Fruit fly (Drosophila melanogaster) whole organism, prepupa: Measurements from ENCODE around the gene CG17107.

Source experiments
- Blimp-1 ChIP-seq: fragments of 200-800 bp; sonication (Bioruptor generic); optimal IDR thresholded peaks from 3 replicates; lab custom pipeline; 2017; ENCODE audit warnings: missing biosample characterization, missing genetic modification characterization, mild to moderate bottlenecking, moderate library complexity, missing genetic modification reagents
- CG10631 ChIP-seq: fragments of 200-800 bp; sonication (Bioruptor generic); optimal IDR thresholded peaks from 2 replicates; lab custom pipeline; 2016; ENCODE audit warnings: missing biosample characterization, missing genetic modification characterization
- CG11294 ChIP-seq: fragments of 200-800 bp; sonication (Bioruptor generic); IDR thresholded peaks from 2 replicates; pipeline ENCODE4 v1.3.6; 2022; ENCODE audit warnings: missing biosample characterization, missing genetic modification characterization
- CG11762 ChIP-seq: fragments of 200-800 bp; sonication (Bioruptor generic); optimal IDR thresholded peaks from 3 replicates; lab custom pipeline; 2016; ENCODE audit warnings: missing biosample characterization, missing genetic modification characterization; ENCODE audit not compliant: insufficient read depth
- CG11902 ChIP-seq: fragments of 200-800 bp; sonication (Bioruptor generic); optimal IDR thresholded peaks from 3 replicates; lab custom pipeline; 2016; ENCODE audit warnings: missing biosample characterization, missing genetic modification characterization
- CG15336 ChIP-seq: fragments of 200-800 bp; sonication (Bioruptor generic); IDR thresholded peaks from 2 replicates; pipeline ENCODE4 v1.3.6; 2022; ENCODE audit warnings: missing biosample characterization, missing genetic modification characterization
- CG1621 ChIP-seq: fragments of 200-800 bp; sonication (Bioruptor generic); optimal IDR thresholded peaks from 3 replicates; lab custom pipeline; 2018; ENCODE audit warnings: missing biosample characterization, mild to moderate bottlenecking, missing genetic modification characterization
- CG16779 ChIP-seq: fragments of 200-800 bp; sonication (Bioruptor generic); optimal IDR thresholded peaks from 3 replicates; lab custom pipeline; 2017; ENCODE audit warnings: missing biosample characterization, mild to moderate bottlenecking, missing genetic modification characterization
- CG3032 ChIP-seq: fragments of 200-800 bp; optimal IDR thresholded peaks from 2 replicates; lab custom pipeline; 2019; ENCODE audit warnings: missing biosample characterization, mild to moderate bottlenecking, missing genetic modification characterization, moderate library complexity
- CG31627 ChIP-seq: fragments of 200-800 bp; sonication (Bioruptor generic); optimal IDR thresholded peaks from 3 replicates; lab custom pipeline; 2016; ENCODE audit warnings: missing biosample characterization, missing genetic modification characterization
- CG32006 ChIP-seq: fragments of 200-800 bp; sonication (Bioruptor generic); optimal IDR thresholded peaks from 3 replicates; lab custom pipeline; 2017; ENCODE audit warnings: missing biosample characterization, mild to moderate bottlenecking, missing genetic modification characterization
- CG34406 ChIP-seq: fragments of 200-800 bp; sonication (Bioruptor generic); optimal IDR thresholded peaks from 3 replicates; lab custom pipeline; 2016; ENCODE audit warnings: missing biosample characterization, missing genetic modification characterization
- CG3919 ChIP-seq: fragments of 200-800 bp; sonication (Bioruptor generic); optimal IDR thresholded peaks from 3 replicates; lab custom pipeline; 2016; ENCODE audit warnings: missing biosample characterization, missing genetic modification characterization
- CG4318 ChIP-seq: fragments of 200-800 bp; sonication (Bioruptor generic); optimal IDR thresholded peaks from 3 replicates; lab custom pipeline; 2017; ENCODE audit warnings: missing biosample characterization, mild to moderate bottlenecking, missing genetic modification characterization
- CG6163 ChIP-seq: fragments of 200-800 bp; sonication (Bioruptor generic); IDR thresholded peaks from 3 replicates; pipeline ENCODE4 v1.3.6; 2022; ENCODE audit warnings: missing biosample characterization, missing genetic modification characterization
- CG6276 ChIP-seq: fragments of 200-800 bp; sonication (Bioruptor generic); optimal IDR thresholded peaks from 2 replicates; lab custom pipeline; 2017; ENCODE audit warnings: missing biosample characterization, mild to moderate bottlenecking, missing genetic modification characterization
- CG6792 ChIP-seq: fragments of 200-800 bp; sonication (Bioruptor generic); optimal IDR thresholded peaks from 3 replicates; lab custom pipeline; 2016; ENCODE audit warnings: missing biosample characterization, missing genetic modification characterization
- CG6808 ChIP-seq: fragments of 200-800 bp; sonication (Bioruptor generic); optimal IDR thresholded peaks from 3 replicates; lab custom pipeline; 2017; ENCODE audit warnings: missing biosample characterization, missing genetic modification characterization, mild to moderate bottlenecking, moderate library complexity, missing genetic modification reagents
- CG6854 ChIP-seq: fragments of 200-800 bp; sonication (Bioruptor generic); optimal IDR thresholded peaks from 2 replicates; lab custom pipeline; 2017; ENCODE audit warnings: missing biosample characterization, mild to moderate bottlenecking, missing genetic modification characterization
- CG7368 ChIP-seq: fragments of 200-800 bp; sonication (Bioruptor generic); optimal IDR thresholded peaks from 3 replicates; lab custom pipeline; 2016; ENCODE audit warnings: missing biosample characterization, missing genetic modification characterization
- CG8632 ChIP-seq: fragments of 200-800 bp; sonication (Bioruptor generic); optimal IDR thresholded peaks from 3 replicates; lab custom pipeline; 2016; ENCODE audit warnings: missing biosample characterization, missing genetic modification characterization
- CG9139 ChIP-seq: fragments of 200-800 bp; sonication (Bioruptor generic); optimal IDR thresholded peaks from 3 replicates; lab custom pipeline; 2017; ENCODE audit warnings: missing biosample characterization, mild to moderate bottlenecking, missing genetic modification characterization
- Eip75B ChIP-seq: fragments of 200-800 bp; sonication (Bioruptor generic); optimal IDR thresholded peaks from 3 replicates; lab custom pipeline; 2016; ENCODE audit warnings: missing biosample characterization, missing genetic modification characterization
- Eip78C ChIP-seq: fragments of 200-800 bp; sonication (Bioruptor generic); peaks from one replicate; lab custom pipeline; 2016; ENCODE audit warnings: missing biosample characterization, missing genetic modification characterization
- Eip93F ChIP-seq: fragments of 200-800 bp; sonication (Bioruptor generic); optimal IDR thresholded peaks from 2 replicates; lab custom pipeline; 2016; ENCODE audit warnings: missing biosample characterization, mild to moderate bottlenecking, missing genetic modification characterization
- Ets96B ChIP-seq: fragments of 200-800 bp; optimal IDR thresholded peaks from 2 replicates; lab custom pipeline; 2019; ENCODE audit warnings: missing biosample characterization, mild to moderate bottlenecking, missing genetic modification characterization, moderate library complexity
- Gug ChIP-seq: fragments of 200-800 bp; sonication (Bioruptor generic); IDR thresholded peaks from 2 replicates; pipeline ENCODE4 v1.3.6; 2022; ENCODE audit warnings: missing biosample characterization, missing genetic modification characterization
- Hr39 ChIP-seq: fragments of 200-800 bp; sonication (Bioruptor generic); optimal IDR thresholded peaks from 2 replicates; lab custom pipeline; 2016; ENCODE audit warnings: missing biosample characterization, missing genetic modification characterization
- Hr4 ChIP-seq: fragments of 200-800 bp; sonication (Bioruptor generic); optimal IDR thresholded peaks from 3 replicates; lab custom pipeline; 2016; ENCODE audit warnings: missing biosample characterization, missing genetic modification characterization
- Lpt ChIP-seq: fragments of 200-800 bp; sonication (Bioruptor generic); optimal IDR thresholded peaks from 3 replicates; lab custom pipeline; 2016; ENCODE audit warnings: missing biosample characterization, missing genetic modification characterization
- Met ChIP-seq: fragments of 200-800 bp; sonication (Bioruptor generic); optimal IDR thresholded peaks from 3 replicates; lab custom pipeline; 2016; ENCODE audit warnings: missing biosample characterization, missing genetic modification characterization
- OdsH ChIP-seq: fragments of 200-800 bp; sonication (Bioruptor generic); optimal IDR thresholded peaks from 3 replicates; lab custom pipeline; 2016; ENCODE audit warnings: missing biosample characterization, missing genetic modification characterization
- Smox ChIP-seq: fragments of 200-800 bp; sonication (Bioruptor generic); optimal IDR thresholded peaks from 3 replicates; lab custom pipeline; 2016; ENCODE audit warnings: missing biosample characterization, missing genetic modification characterization
- Sox102F ChIP-seq: fragments of 200-800 bp; sonication (Bioruptor generic); optimal IDR thresholded peaks from 2 replicates; lab custom pipeline; 2016; ENCODE audit warnings: missing biosample characterization, mild to moderate bottlenecking, missing genetic modification characterization
- Sox14 ChIP-seq: fragments of 200-800 bp; sonication (Bioruptor generic); optimal IDR thresholded peaks from 3 replicates; lab custom pipeline; 2016; ENCODE audit warnings: missing biosample characterization, missing genetic modification characterization
- Sox15 ChIP-seq: fragments of 200-800 bp; sonication (Bioruptor generic); optimal IDR thresholded peaks from 3 replicates; lab custom pipeline; 2016; ENCODE audit warnings: missing biosample characterization, missing genetic modification characterization
- achi ChIP-seq: fragments of 200-800 bp; sonication (Bioruptor generic); optimal IDR thresholded peaks from 3 replicates; lab custom pipeline; 2016; ENCODE audit warnings: missing biosample characterization, missing genetic modification characterization
- acj6 ChIP-seq: fragments of 200-800 bp; sonication (Bioruptor generic); optimal IDR thresholded peaks from 3 replicates; lab custom pipeline; 2016; ENCODE audit warnings: missing biosample characterization, missing genetic modification characterization
- cyc ChIP-seq: fragments of 200-800 bp; sonication (Bioruptor generic); optimal IDR thresholded peaks from 3 replicates; lab custom pipeline; 2016; ENCODE audit warnings: missing biosample characterization, missing genetic modification characterization
- dsx ChIP-seq: fragments of 200-800 bp; optimal IDR thresholded peaks from 3 replicates; lab custom pipeline; 2019; ENCODE audit warnings: missing biosample characterization, mild to moderate bottlenecking, missing genetic modification characterization, moderate library complexity; ENCODE audit not compliant: poor library complexity, severe bottlenecking
- eg ChIP-seq: fragments of 200-800 bp; sonication (Bioruptor generic); IDR thresholded peaks from 3 replicates; pipeline ENCODE4 v1.3.6; 2022; ENCODE audit warnings: missing biosample characterization, missing genetic modification characterization
- esn ChIP-seq: fragments of 200-800 bp; sonication (Bioruptor generic); optimal IDR thresholded peaks from 2 replicates; lab custom pipeline; 2016; ENCODE audit warnings: missing biosample characterization, mild to moderate bottlenecking, missing genetic modification characterization, moderate library complexity
- fd59A ChIP-seq: fragments of 200-800 bp; sonication (Bioruptor generic); optimal IDR thresholded peaks from 2 replicates; lab custom pipeline; 2017; ENCODE audit warnings: missing biosample characterization, mild to moderate bottlenecking, missing genetic modification characterization, missing genetic modification reagents
- fd85E ChIP-seq: fragments of 200-800 bp; sonication (Bioruptor generic); optimal IDR thresholded peaks from 3 replicates; lab custom pipeline; 2016; ENCODE audit warnings: missing biosample characterization, missing genetic modification characterization
- fkh ChIP-seq: fragments of 200-800 bp; sonication (Bioruptor generic); optimal IDR thresholded peaks from 3 replicates; lab custom pipeline; 2017; ENCODE audit warnings: missing biosample characterization, mild to moderate bottlenecking, missing genetic modification characterization, moderate library complexity
- lz ChIP-seq: fragments of 200-800 bp; sonication (Bioruptor generic); optimal IDR thresholded peaks from 3 replicates; lab custom pipeline; 2016; ENCODE audit warnings: missing biosample characterization, missing genetic modification characterization
- net ChIP-seq: fragments of 200-800 bp; sonication (Bioruptor generic); optimal IDR thresholded peaks from 3 replicates; lab custom pipeline; 2016; ENCODE audit warnings: missing biosample characterization, missing genetic modification characterization
- salr ChIP-seq, 2 experiments: fragments of 200-800 bp; sonication (Bioruptor generic); optimal IDR thresholded peaks; 3 replicates each; lab custom pipeline; 2016 to 2018; ENCODE audit warnings: missing biosample characterization in 2 of 2, missing genetic modification characterization in 2 of 2, mild to moderate bottlenecking in 1 of 2
- ss ChIP-seq, 2 experiments: fragments of 200-800 bp; sonication (Bioruptor generic); optimal IDR thresholded peaks; 2 replicates in 1 of 2; 3 replicates in 1 of 2; lab custom pipeline; 2017 to 2018; ENCODE audit warnings: mild to moderate bottlenecking in 2 of 2, missing biosample characterization in 2 of 2, missing genetic modification characterization in 2 of 2, moderate library complexity in 1 of 2
- svp ChIP-seq: fragments of 200-800 bp; sonication (Bioruptor generic); peaks from one replicate; lab custom pipeline; 2016; ENCODE audit warnings: missing biosample characterization, missing genetic modification characterization
- topi ChIP-seq: fragments of 200-800 bp; sonication (Bioruptor generic); optimal IDR thresholded peaks from 3 replicates; lab custom pipeline; 2016; ENCODE audit warnings: missing biosample characterization, missing genetic modification characterization
- vri ChIP-seq: fragments of 200-800 bp; sonication (Bioruptor generic); optimal IDR thresholded peaks from 3 replicates; lab custom pipeline; 2016; ENCODE audit warnings: missing biosample characterization, mild to moderate bottlenecking, missing genetic modification characterization

The CG17107 gene

dm6 chr2L:10665603-10666002 lies 16.1 kb upstream of the CG17107 start:
- peak; percentile 72 for TF ChIP-seq CG7368 (GFP tag; lab: Kevin White, UChicago)
- TF ChIP-seq CG16779 (tag; lab: Kevin White, UChicago) = peak; percentile 38
- TF ChIP-seq Eip75B (GFP tag; lab: Kevin White, UChicago) = peak; percentile 81
- TF ChIP-seq Ets96B (tag; lab: Kevin White, UChicago) = peak; percentile 70
- peak; percentile 90 for TF ChIP-seq eg (GFP tag; lab: Robert Waterston, UW)
- peak; percentile 67 for TF ChIP-seq CG4318 (GFP tag; lab: Kevin White, UChicago)
- TF ChIP-seq salr (GFP tag; optimal IDR thresholded peaks at IDR 0.05; lab: Kevin White, UChicago) = peak; percentile 46 to 61
- peak; percentile 68 for TF ChIP-seq svp (GFP tag; lab: Kevin White, UChicago)
- TF ChIP-seq Lpt = peak; percentile 61
- TF ChIP-seq fkh (GFP tag; lab: Kevin White, UChicago) = peak; percentile 54
- TF ChIP-seq acj6 (GFP tag; lab: Kevin White, UChicago) = peak; percentile 80
- TF ChIP-seq CG6276 (GFP tag; lab: Kevin White, UChicago) = peak; percentile 66
- TF ChIP-seq CG15336 (GFP tag; lab: Robert Waterston, UW) = peak; percentile 84
- peak; percentile 94 for TF ChIP-seq Eip78C (GFP tag; lab: Kevin White, UChicago)
- TF ChIP-seq Smox (GFP tag; lab: Kevin White, UChicago) = peak; percentile 23
- TF ChIP-seq CG11762 (GFP tag; lab: Kevin White, UChicago) = peak; percentile 67
- peak; percentile 17 for TF ChIP-seq CG6808 (GFP tag; lab: Kevin White, UChicago)
- TF ChIP-seq CG32006 (GFP tag; lab: Kevin White, UChicago) = peak; percentile 87
- no peak for TF ChIP-seq vri
- peak; percentile 42 for TF ChIP-seq Sox102F
- TF ChIP-seq CG31627 (GFP tag; lab: Kevin White, UChicago) = peak; percentile 60
- peak; percentile 80 for TF ChIP-seq achi (GFP tag; lab: Kevin White, UChicago)
- peak; percentile 15 for TF ChIP-seq CG9139 (GFP tag; lab: Kevin White, UChicago)
- peak; percentile 72 for TF ChIP-seq CG11294 (GFP tag; lab: Robert Waterston, UW)
- no peak for TF ChIP-seq CG6854 (GFP tag; lab: Kevin White, UChicago)
- TF ChIP-seq ss (GFP tag; optimal IDR thresholded peaks at IDR 0.05; lab: Kevin White, UChicago) = peak; percentile 50 to 57
- TF ChIP-seq CG3919 (GFP tag; lab: Kevin White, UChicago) = peak; percentile 83
- TF ChIP-seq fd85E = no peak
- TF ChIP-seq cyc = peak; percentile 40
- TF ChIP-seq Sox14 (GFP tag; lab: Kevin White, UChicago) = peak; percentile 76
- TF ChIP-seq Sox15 (GFP tag; lab: Kevin White, UChicago) = peak; percentile 64
- peak; percentile 88 for TF ChIP-seq OdsH (GFP tag; lab: Kevin White, UChicago)
- peak; percentile 74 for TF ChIP-seq CG6792
- peak; percentile 88 for TF ChIP-seq Hr4 (GFP tag; lab: Kevin White, UChicago)
- TF ChIP-seq lz (GFP tag; lab: Kevin White, UChicago) = peak; percentile 52
- peak; percentile 78 for TF ChIP-seq net (GFP tag; lab: Kevin White, UChicago)
- TF ChIP-seq fd59A = peak; percentile 56
- peak; percentile 57 for TF ChIP-seq CG8632
- peak; percentile 58 for TF ChIP-seq CG3032
- peak; percentile 67 for TF ChIP-seq Hr39
- TF ChIP-seq Eip93F = no peak
- TF ChIP-seq CG1621 (tag; lab: Kevin White, UChicago) = peak; percentile 69
- peak; percentile 54 for TF ChIP-seq topi
- TF ChIP-seq CG10631 (GFP tag; lab: Kevin White, UChicago) = peak; percentile 82
- TF ChIP-seq dsx (GFP tag; lab: Kevin White, UChicago) = peak; percentile 61
- TF ChIP-seq Blimp-1 = no peak
- TF ChIP-seq Gug (GFP tag; lab: Robert Waterston, UW) = peak; percentile 82
- peak; percentile 57 for TF ChIP-seq Met
- peak; percentile 71 for TF ChIP-seq CG34406 (GFP tag; lab: Kevin White, UChicago)
- peak; percentile 93 for TF ChIP-seq CG6163 (GFP tag; lab: Robert Waterston, UW)
- peak; percentile 42 for TF ChIP-seq CG11902 (GFP tag; lab: Kevin White, UChicago)
- TF ChIP-seq esn (GFP tag; lab: Kevin White, UChicago) = peak; percentile 55
